Worm (Caenorhabditis elegans) whole organism, L1 larva: ENCODE measurements around the gene F53C3.8.

Experiments used
- C04F5.9 ChIP-seq: sonication (generic microtip); optimal IDR thresholded peaks from 2 replicates; lab custom pipeline; 2016; ENCODE audit warnings: missing genetic modification characterization, missing compliant biosample characterization
- C16A3.4 ChIP-seq: fragments of 150-350 bp; optimal IDR thresholded peaks from 2 replicates; lab custom pipeline; 2014; ENCODE audit warnings: missing biosample characterization, missing genetic modification characterization
- C34B4.2 ChIP-seq: sonication (generic microtip); optimal IDR thresholded peaks from 2 replicates; lab custom pipeline; 2017; ENCODE audit warnings: mild to moderate bottlenecking, missing genetic modification characterization, missing compliant biosample characterization
- F16B12.6 ChIP-seq: fragments of 150-350 bp; optimal IDR thresholded peaks from 2 replicates; lab custom pipeline; 2014; ENCODE audit warnings: missing biosample characterization, missing genetic modification characterization
- Y116A8C.19 ChIP-seq: sonication (generic microtip); optimal IDR thresholded peaks from 2 replicates; lab custom pipeline; 2016; ENCODE audit warnings: missing compliant biosample characterization, missing genetic modification characterization, borderline replicate concordance
- aha-1 ChIP-seq: fragments of 150-350 bp; optimal IDR thresholded peaks from 2 replicates; lab custom pipeline; 2014; ENCODE audit warnings: missing biosample characterization, missing genetic modification characterization
- alr-1 ChIP-seq: fragments of 200-800 bp; sonication (Bioruptor generic); optimal IDR thresholded peaks from 2 replicates; lab custom pipeline; 2018; ENCODE audit warnings: borderline replicate concordance, mild to moderate bottlenecking, missing genetic modification characterization, missing compliant biosample characterization
- aly-2 ChIP-seq: fragments of 150-350 bp; optimal IDR thresholded peaks from 2 replicates; lab custom pipeline; 2014; ENCODE audit warnings: missing biosample characterization, missing genetic modification characterization
- ceh-82 ChIP-seq, 3 experiments: fragments of 150-350 bp in 1 of 3; sonication (generic microtip) in 2 of 3; optimal IDR thresholded peaks; 2 replicates each; lab custom pipeline; 2014 to 2017; ENCODE audit warnings: missing biosample characterization in 3 of 3, missing genetic modification characterization in 3 of 3
- ceh-90 ChIP-seq: sonication (generic microtip); optimal IDR thresholded peaks from 2 replicates; lab custom pipeline; 2016; ENCODE audit warnings: missing genetic modification characterization, missing compliant biosample characterization
- ces-1 ChIP-seq: fragments of 150-350 bp; optimal IDR thresholded peaks from 2 replicates; lab custom pipeline; 2014; ENCODE audit warnings: missing biosample characterization, missing genetic modification reagents, missing genetic modification characterization
- dsc-1 ChIP-seq: sonication (generic microtip); optimal IDR thresholded peaks from 2 replicates; lab custom pipeline; 2016; ENCODE audit warnings: mild to moderate bottlenecking, missing genetic modification characterization, missing compliant biosample characterization
- efl-1 ChIP-seq, 4 experiments: fragments of 150-350 bp; optimal IDR thresholded peaks in 3 of 4; peaks in 1 of 4; 1 replicate in 1 of 4; 2 replicates in 3 of 4; lab custom pipeline; 2014; ENCODE audit warnings: missing biosample characterization in 2 of 4, missing genetic modification characterization in 2 of 4, missing genetic modification reagents in 2 of 4
- egl-13 ChIP-seq: sonication (generic microtip); optimal IDR thresholded peaks from 2 replicates; lab custom pipeline; 2016; ENCODE audit warnings: missing genotype, missing genetic modification reagents, missing genetic modification characterization, missing compliant biosample characterization
- egl-27 ChIP-seq, 2 experiments: fragments of 150-350 bp in 1 of 2; sonication (generic microtip); optimal IDR thresholded peaks; 3 replicates each; lab custom pipeline; 2017 to 2018; ENCODE audit warnings: missing biosample characterization in 2 of 2, missing genetic modification characterization in 2 of 2, missing genetic modification reagents in 2 of 2
- elt-2 ChIP-seq: sonication (generic microtip); optimal IDR thresholded peaks from 2 replicates; lab custom pipeline; 2016; ENCODE audit warnings: missing genetic modification characterization, mild to moderate bottlenecking, inconsistent platforms, missing compliant biosample characterization, missing genetic modification reagents
- elt-3 ChIP-seq, 6 experiments: fragments of 150-350 bp in 1 of 6; sonication (generic microtip); optimal IDR thresholded peaks; 2 replicates each; lab custom pipeline; 2017 to 2018; ENCODE audit warnings: missing biosample characterization in 6 of 6, missing genetic modification characterization in 6 of 6, inconsistent platforms in 1 of 6
- lin-13 ChIP-seq: fragments of 150-350 bp; optimal IDR thresholded peaks from 2 replicates; lab custom pipeline; 2014; ENCODE audit warnings: missing biosample characterization, missing genetic modification reagents, missing genetic modification characterization
- lin-14 ChIP-seq: fragments of 200-800 bp; sonication (Bioruptor generic); optimal IDR thresholded peaks from 2 replicates; lab custom pipeline; 2018; ENCODE audit warnings: mild to moderate bottlenecking, missing genetic modification characterization, moderate library complexity, missing compliant biosample characterization
- lin-15B ChIP-seq: fragments of 150-350 bp; sonication (generic microtip); optimal IDR thresholded peaks from 3 replicates; lab custom pipeline; 2014; ENCODE audit warnings: missing biosample characterization, missing genetic modification characterization
- lin-35 ChIP-seq, 2 experiments: fragments of 150-350 bp; optimal IDR thresholded peaks; 2 replicates each; lab custom pipeline; 2014; ENCODE audit warnings: missing biosample characterization in 2 of 2, missing genetic modification characterization in 2 of 2, missing genetic modification reagents in 2 of 2
- lir-3 ChIP-seq: sonication (generic microtip); optimal IDR thresholded peaks from 2 replicates; lab custom pipeline; 2016; ENCODE audit warnings: mild to moderate bottlenecking, missing genetic modification characterization, moderate library complexity, missing compliant biosample characterization; ENCODE audit not compliant: poor library complexity
- mdl-1 ChIP-seq, 2 experiments: fragments of 150-350 bp; optimal IDR thresholded peaks; 2 replicates each; lab custom pipeline; 2014 to 2017; ENCODE audit warnings: missing biosample characterization in 2 of 2, missing genetic modification characterization in 2 of 2, inconsistent platforms in 1 of 2
- mef-2 ChIP-seq: fragments of 150-350 bp; optimal IDR thresholded peaks from 2 replicates; lab custom pipeline; 2014; ENCODE audit warnings: missing biosample characterization, missing genetic modification characterization
- mep-1 ChIP-seq: fragments of 150-350 bp; optimal IDR thresholded peaks from 2 replicates; lab custom pipeline; 2014; ENCODE audit warnings: missing biosample characterization, missing genetic modification characterization
- nhr-12 ChIP-seq: sonication (generic microtip); optimal IDR thresholded peaks from 2 replicates; lab custom pipeline; 2017; ENCODE audit warnings: missing biosample characterization, missing genetic modification characterization
- nhr-19 ChIP-seq: fragments of 200-800 bp; sonication (Bioruptor generic); conservative IDR thresholded peaks from 2 replicates; pipeline ENCODE4 v1.3.6; 2022; ENCODE audit warnings: missing genetic modification characterization, missing compliant biosample characterization
- nhr-20 ChIP-seq: sonication (generic microtip); optimal IDR thresholded peaks from 2 replicates; lab custom pipeline; 2016; ENCODE audit warnings: mild to moderate bottlenecking, missing genetic modification characterization, missing compliant biosample characterization
- nhr-237 ChIP-seq: fragments of 150-350 bp; optimal IDR thresholded peaks from 2 replicates; lab custom pipeline; 2014; ENCODE audit warnings: missing biosample characterization, missing genetic modification characterization
- nhr-47 ChIP-seq: sonication (generic microtip); optimal IDR thresholded peaks from 2 replicates; lab custom pipeline; 2016; ENCODE audit warnings: mild to moderate bottlenecking, missing genetic modification characterization, moderate library complexity, missing compliant biosample characterization
- nhr-71 ChIP-seq: sonication (generic microtip); optimal IDR thresholded peaks from 2 replicates; lab custom pipeline; 2016; ENCODE audit warnings: mild to moderate bottlenecking, missing genetic modification characterization, moderate library complexity, missing compliant biosample characterization
- nhr-77 ChIP-seq: fragments of 150-350 bp; optimal IDR thresholded peaks from 2 replicates; lab custom pipeline; 2014; ENCODE audit warnings: missing biosample characterization, missing genetic modification characterization
- nhr-84 ChIP-seq: sonication (generic microtip); optimal IDR thresholded peaks from 2 replicates; lab custom pipeline; 2017; ENCODE audit warnings: missing biosample characterization, missing genetic modification characterization
- nhr-90 ChIP-seq: sonication (generic microtip); optimal IDR thresholded peaks from 2 replicates; lab custom pipeline; 2016; ENCODE audit warnings: mild to moderate bottlenecking, missing genetic modification characterization, missing compliant biosample characterization; ENCODE audit not compliant: poor library complexity
- pax-3 ChIP-seq: fragments of 200-800 bp; sonication (Bioruptor generic); optimal IDR thresholded peaks from 2 replicates; lab custom pipeline; 2018; ENCODE audit warnings: mild to moderate bottlenecking, missing genetic modification characterization, moderate library complexity, missing compliant biosample characterization
- rnt-1 ChIP-seq: sonication (generic microtip); optimal IDR thresholded peaks from 2 replicates; lab custom pipeline; 2016; ENCODE audit warnings: mild to moderate bottlenecking, missing genetic modification characterization, moderate library complexity, missing compliant biosample characterization
- sox-4 ChIP-seq: sonication (generic microtip); optimal IDR thresholded peaks from 2 replicates; lab custom pipeline; 2016; ENCODE audit warnings: missing genetic modification characterization, missing compliant biosample characterization
- sptf-1 ChIP-seq: fragments of 150-350 bp; optimal IDR thresholded peaks from 2 replicates; lab custom pipeline; 2014; ENCODE audit warnings: missing biosample characterization, missing genetic modification characterization
- sup-37 ChIP-seq: fragments of 200-800 bp; sonication (Bioruptor generic); optimal IDR thresholded peaks from 2 replicates; lab custom pipeline; 2018; ENCODE audit warnings: mild to moderate bottlenecking, missing genetic modification characterization, missing compliant biosample characterization
- swsn-7 ChIP-seq: sonication (generic microtip); optimal IDR thresholded peaks from 2 replicates; lab custom pipeline; 2016; ENCODE audit warnings: missing genetic modification characterization, missing compliant biosample characterization
- tbx-2 ChIP-seq: sonication (generic microtip); optimal IDR thresholded peaks from 2 replicates; lab custom pipeline; 2016; ENCODE audit warnings: missing genetic modification characterization, missing compliant biosample characterization
- unc-130 ChIP-seq: fragments of 150-350 bp; optimal IDR thresholded peaks from 2 replicates; lab custom pipeline; 2017; ENCODE audit warnings: missing biosample characterization, missing genetic modification characterization, inconsistent platforms
- unc-30 ChIP-seq: sonication (generic microtip); optimal IDR thresholded peaks from 2 replicates; lab custom pipeline; 2017; ENCODE audit warnings: missing biosample characterization, missing genetic modification characterization
- vab-15 ChIP-seq: sonication (generic microtip); optimal IDR thresholded peaks from 2 replicates; lab custom pipeline; 2017; ENCODE audit warnings: missing genotype, mild to moderate bottlenecking, missing genetic modification characterization, missing compliant biosample characterization
- ztf-11 ChIP-seq, 2 experiments: sonication (generic microtip); optimal IDR thresholded peaks; 2 replicates each; lab custom pipeline; 2016 to 2017; ENCODE audit warnings: missing genetic modification characterization in 2 of 2, missing biosample characterization in 1 of 2, missing compliant biosample characterization in 1 of 2
- ztf-4 ChIP-seq: fragments of 150-350 bp; optimal IDR thresholded peaks from 2 replicates; lab custom pipeline; 2014; ENCODE audit warnings: missing biosample characterization, missing genetic modification characterization

Gene F53C3.8

ce11 chrII:3910737-3911136 is 19.5 kb downstream of the F53C3.8 start, which contains the start of gene bcmo-2:
Gene bcmo-2 (minus strand): TSS chrII:3910837.
- TF ChIP-seq dsc-1 (tag; lab: Kevin White, UChicago) (no peak), efl-1 (optimal IDR thresholded peaks at IDR 0.05; lab: Kevin White, UChicago) (no peak), efl-1 (GFP tag; optimal IDR thresholded peaks at IDR 0.05 in 1 of 2; lab: Kevin White, UChicago) (peak in 1 of 2 experiments; percentile 69)

ce11 chrII:3911284-3911683 is 20.1 kb downstream of the F53C3.8 start:
- TF ChIP-seq ces-1 (GFP tag; lab: Kevin White, UChicago) (no peak), sup-37 (GFP tag; lab: Kevin White, UChicago) (no peak), nhr-84 (no peak), mdl-1 (tag; optimal IDR thresholded peaks at IDR 0.05; lab: Kevin White, UChicago) (no peak), sptf-1 (tag; lab: Kevin White, UChicago) (no peak), tbx-2 (tag; lab: Kevin White, UChicago) (no peak), nhr-71 (peak; percentile 20), egl-13 (tag; lab: Kevin White, UChicago) (no peak), Y116A8C.19 (tag; lab: Kevin White, UChicago) (no peak), aha-1 (tag; lab: Kevin White, UChicago) (no peak), nhr-19 (GFP tag; lab: Robert Waterston, UW) (0 out of 2 replicates have a peak, but pooled peaks have one; percentile 16), rnt-1 (tag; lab: Kevin White, UChicago) (no peak), pax-3 (tag; lab: Kevin White, UChicago) (no peak), egl-27 (tag; optimal IDR thresholded peaks at IDR 0.05; lab: Kevin White, UChicago) (no peak), lin-14 (GFP tag; lab: Kevin White, UChicago) (peak; percentile 67), mep-1 (tag; lab: Kevin White, UChicago) (no peak), ceh-82 (tag; optimal IDR thresholded peaks at IDR 0.05; lab: Kevin White, UChicago) (peak in 1 of 3 experiments; percentile 23), alr-1 (no peak), nhr-77 (tag; lab: Kevin White, UChicago) (peak; percentile 21), vab-15 (tag; lab: Kevin White, UChicago) (no peak), unc-30 (tag; lab: Kevin White, UChicago) (no peak), ceh-90 (tag; lab: Kevin White, UChicago) (no peak), ztf-4 (tag; lab: Kevin White, UChicago) (no peak), aly-2 (tag; lab: Kevin White, UChicago) (no peak), elt-2 (tag; lab: Kevin White, UChicago) (peak; percentile 85), nhr-90 (tag; lab: Kevin White, UChicago) (peak; percentile 32), lin-35 (GFP tag; optimal IDR thresholded peaks at IDR 0.05; lab: Kevin White, UChicago) (peak in 1 of 2 experiments; percentile 46), unc-130 (tag; lab: Kevin White, UChicago) (no peak), ztf-11 (tag; optimal IDR thresholded peaks at IDR 0.05; lab: Kevin White, UChicago) (no peak), C16A3.4 (peak; percentile 4), nhr-47 (no peak), nhr-20 (tag; lab: Kevin White, UChicago) (peak; percentile 56), swsn-7 (tag; lab: Kevin White, UChicago) (no peak), efl-1 (optimal IDR thresholded peaks at IDR 0.05; lab: Kevin White, UChicago) (no peak), efl-1 (GFP tag; optimal IDR thresholded peaks at IDR 0.05 in 1 of 2; lab: Kevin White, UChicago) (peak in 1 of 2 experiments; percentile 44), sox-4 (tag; lab: Kevin White, UChicago) (no peak)

- no peak for TF ChIP-seq mef-2
- TF ChIP-seq lin-13 (GFP tag; lab: Kevin White, UChicago): no peak
- no peak for TF ChIP-seq unc-30 (tag; lab: Kevin White, UChicago)
- no peak for TF ChIP-seq C04F5.9
- TF ChIP-seq nhr-77 (tag; lab: Kevin White, UChicago): no peak
- no peak for TF ChIP-seq nhr-20 (tag; lab: Kevin White, UChicago)
- no peak for TF ChIP-seq C16A3.4
- no peak for TF ChIP-seq nhr-90 (tag; lab: Kevin White, UChicago)
- no peak for TF ChIP-seq lir-3 (tag; lab: Kevin White, UChicago)
- TF ChIP-seq lin-15B: no peak
- no peak for TF ChIP-seq aly-2 (tag; lab: Kevin White, UChicago)
- no peak for TF ChIP-seq elt-3 (tag; optimal IDR thresholded peaks at IDR 0.05; lab: Kevin White, UChicago)
- no peak for TF ChIP-seq C34B4.2 (tag; lab: Kevin White, UChicago)
- TF ChIP-seq sptf-1 (tag; lab: Kevin White, UChicago): no peak
- TF ChIP-seq F16B12.6 (tag; lab: Kevin White, UChicago): no peak
- TF ChIP-seq nhr-237 (tag; lab: Kevin White, UChicago): no peak
- TF ChIP-seq egl-27 (tag; optimal IDR thresholded peaks at IDR 0.05; lab: Kevin White, UChicago): no peak
- no peak for TF ChIP-seq nhr-12 (tag; lab: Kevin White, UChicago)
These were observed 20.5 kb downstream of the F53C3.8 start, which contains the start of gene F53C3.1 for ce11 chrII:3911716-3912115. Gene F53C3.1 (plus strand): TSS chrII:3912016.
